Worm (Caenorhabditis elegans): Measurements from ENCODE around the gene vps-45.

DNA sequence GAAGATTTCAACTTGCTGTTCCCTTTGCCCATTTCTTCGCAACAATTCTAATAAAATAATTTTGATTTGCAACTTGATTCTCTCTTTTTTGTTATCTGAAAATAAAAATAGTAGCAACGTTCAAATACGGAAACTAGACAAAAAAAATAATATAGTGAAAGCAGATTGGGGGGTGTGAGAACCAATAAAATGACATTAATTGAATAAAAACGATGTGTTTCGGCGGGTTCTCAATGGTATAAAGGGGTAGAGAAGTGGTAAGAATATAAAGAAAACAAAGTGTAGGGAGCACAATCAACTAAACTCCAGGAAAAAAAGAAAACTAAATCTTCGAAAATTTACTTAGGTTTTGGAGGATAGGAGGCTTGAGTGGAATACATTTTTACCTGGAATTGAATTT is 11.5 kb downstream of the vps-45 start, which contains the start of gene ncs-1:
- no peak for TF ChIP-seq ceh-36 (tag; optimal IDR thresholded peaks at IDR 0.05)
- no peak for TF ChIP-seq tbx-11 (GFP tag; IDR thresholded peaks at IDR 0.05)
- no peak for TF ChIP-seq tra-4 (tag; optimal IDR thresholded peaks at IDR 0.05)
- TF ChIP-seq ama-1 (optimal IDR thresholded peaks at IDR 0.05), result no peak
- TF ChIP-seq scrt-1 (GFP tag; IDR thresholded peaks at IDR 0.05), result no peak
- no peak for TF ChIP-seq hmbx-1 (tag; optimal IDR thresholded peaks at IDR 0.05)
- no peak for TF ChIP-seq ets-7 (tag; optimal IDR thresholded peaks at IDR 0.05)
- no peak for TF ChIP-seq F13C5.2 (tag; optimal IDR thresholded peaks at IDR 0.05)
- no peak for TF ChIP-seq ceh-13 (GFP tag; optimal IDR thresholded peaks at IDR 0.05)
- no peak for TF ChIP-seq pes-1 (GFP tag; IDR thresholded peaks at IDR 0.05)
- TF ChIP-seq B0310.2 (tag; optimal IDR thresholded peaks at IDR 0.05), result no peak
- no peak for TF ChIP-seq tbx-37 (GFP tag; conservative IDR thresholded peaks at IDR 0.05)
- TF ChIP-seq hmg-4 (GFP tag; optimal IDR thresholded peaks at IDR 0.05), result no peak
- no peak for TF ChIP-seq flt-1 (GFP tag; IDR thresholded peaks at IDR 0.05)

All from whole organism, early embryonic.